Worm (Caenorhabditis elegans): ENCODE measurements around the gene snf-7.

ce11 chrIII:12990997-12991396, 14.3 kb upstream of the snf-7 start, which contains the start of gene ZK1010.12:
- TF ChIP-seq flt-1 (GFP tag; IDR thresholded peaks at IDR 0.05) (no peak), ama-1 (optimal IDR thresholded peaks at IDR 0.05) (no peak), F13C5.2 (tag; optimal IDR thresholded peaks at IDR 0.05) (no peak), tbx-37 (GFP tag; conservative IDR thresholded peaks at IDR 0.05) (no peak), ceh-13 (GFP tag; optimal IDR thresholded peaks at IDR 0.05) (no peak)
